Worm (Caenorhabditis elegans): ENCODE data around the gene srx-54.

DNA sequence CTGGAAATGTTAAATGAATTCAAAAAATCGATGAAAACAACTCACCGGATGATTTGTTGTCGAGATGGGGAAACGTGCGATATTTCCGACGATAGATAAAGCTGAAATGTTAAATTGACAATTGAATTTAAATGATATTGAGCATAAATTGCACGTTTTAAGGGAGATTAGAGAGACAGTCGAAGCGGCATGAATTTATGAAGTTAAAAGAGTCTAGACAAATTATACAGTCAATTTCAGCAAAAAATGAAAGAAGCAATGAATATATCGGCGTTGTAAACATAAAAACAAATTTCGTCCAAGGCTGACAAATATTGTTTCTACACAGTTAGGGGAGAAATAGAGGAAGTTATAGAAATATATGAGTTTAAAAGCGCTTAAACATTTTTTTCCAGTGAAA, 47.7 kb upstream of the srx-54 start, which contains the start of gene Y102A5C.36:
- TF ChIP-seq dpl-1 (GFP tag; optimal IDR thresholded peaks at IDR 0.05) (no peak), madf-8 (GFP tag; conservative IDR thresholded peaks at IDR 0.05) (no peak), K12H6.12 (tag; optimal IDR thresholded peaks at IDR 0.05) (no peak), nhr-120 (GFP tag; IDR thresholded peaks at IDR 0.05) (no peak), mel-28 (tag; optimal IDR thresholded peaks at IDR 0.05; ENCODE audit: borderline replicate concordance) (no peak), ceh-79 (tag; optimal IDR thresholded peaks at IDR 0.05) (no peak), ama-1 (optimal IDR thresholded peaks at IDR 0.05) (no peak), ama-1 (GFP tag; optimal IDR thresholded peaks at IDR 0.05) (no peak), ztf-22 (GFP tag; optimal IDR thresholded peaks at IDR 0.05) (no peak), hsf-1 (GFP tag; IDR thresholded peaks at IDR 0.05) (no peak), B0035.1 (tag; optimal IDR thresholded peaks at IDR 0.05) (no peak), ceh-100 (GFP tag; IDR thresholded peaks at IDR 0.05) (no peak)
